Worm (Caenorhabditis elegans): ENCODE measurements around the gene col-139.

- no peak for TF ChIP-seq lin-39 (tag; optimal IDR thresholded peaks at IDR 0.05)
- no peak for TF ChIP-seq nhr-237 (tag; optimal IDR thresholded peaks at IDR 0.05)
- no peak for TF ChIP-seq ama-1 (optimal IDR thresholded peaks at IDR 0.05)
- TF ChIP-seq nhr-11 (tag; optimal IDR thresholded peaks at IDR 0.05): no peak
- TF ChIP-seq Y55F3AM.14 (GFP tag; optimal IDR thresholded peaks at IDR 0.05): no peak
- no peak for TF ChIP-seq peb-1 (tag; optimal IDR thresholded peaks at IDR 0.05)
Measured at ce11 chrV:4684137-4684536, 30.4 kb upstream of the col-139 start.

All from whole organism, L2 larva.